Fruit fly (Drosophila melanogaster): Measurements from ENCODE around the gene CG14770.

CG14770 gene

DNA sequence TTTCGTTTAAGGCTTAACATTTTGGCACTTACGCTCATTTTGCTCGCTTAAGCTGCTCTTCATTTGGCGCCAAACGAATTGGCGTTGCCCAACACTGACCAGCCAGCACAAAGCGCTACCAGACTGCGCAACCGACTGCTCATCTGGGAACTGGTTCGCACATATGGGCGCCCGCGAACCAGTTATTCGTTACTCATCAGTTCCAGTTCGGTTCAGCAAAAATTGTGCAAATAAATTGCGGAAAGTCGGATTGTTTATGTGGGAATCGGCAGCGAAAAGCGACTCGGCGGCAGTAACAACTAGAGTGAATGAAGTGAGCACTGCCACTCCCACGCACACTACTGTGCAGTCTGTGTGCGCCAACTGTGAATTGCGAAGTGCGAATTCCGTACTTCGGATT lies 23.8 kb downstream of the CG14770 start, which contains the start of gene Rilpl (continued):
- TF ChIP-seq Rfx (GFP tag; IDR thresholded peaks at IDR 0.05): peak; percentile 62
- peak; percentile 51 for TF ChIP-seq twi (tag; optimal IDR thresholded peaks at IDR 0.05)
- no peak for TF ChIP-seq esg (GFP tag; conservative IDR thresholded peaks at IDR 0.05)
- no peak for TF ChIP-seq CkIIα-i1 (GFP tag; IDR thresholded peaks at IDR 0.05)
- no peak for TF ChIP-seq oc (tag; optimal IDR thresholded peaks at IDR 0.05)
- TF ChIP-seq CG7987 (GFP tag; optimal IDR thresholded peaks at IDR 0.05): peak; percentile 29
- no peak for TF ChIP-seq HLH54F (GFP tag; optimal IDR thresholded peaks at IDR 0.05)
- TF ChIP-seq CG34422 (GFP tag; IDR thresholded peaks at IDR 0.05): peak; percentile 7; the same call in 1 of the 3 replicates
- no peak for TF ChIP-seq CG7839 (tag; optimal IDR thresholded peaks at IDR 0.05)
- peak; percentile 93 for TF ChIP-seq Dp (GFP tag; optimal IDR thresholded peaks at IDR 0.05)
- TF ChIP-seq Rx (GFP tag; IDR thresholded peaks at IDR 0.05): peak; percentile 26; the same call in 1 of the 2 replicates
- no peak for TF ChIP-seq Doc3 (GFP tag; IDR thresholded peaks at IDR 0.05; ENCODE audit: partially characterized antibody)
- 0 out of 3 replicates have a peak, but pooled peaks have one; percentile 24 for TF ChIP-seq ken (GFP tag; IDR thresholded peaks at IDR 0.05)
- no peak for TF ChIP-seq CG10147 (GFP tag; optimal IDR thresholded peaks at IDR 0.05)
- no peak for TF ChIP-seq slp2 (GFP tag; optimal IDR thresholded peaks at IDR 0.05)
- no peak for TF ChIP-seq psq (GFP tag; optimal IDR thresholded peaks at IDR 0.05)
- TF ChIP-seq pnt (GFP tag; optimal IDR thresholded peaks at IDR 0.05): no peak
- TF ChIP-seq Neu2 (GFP tag; optimal IDR thresholded peaks at IDR 0.05; ENCODE audit: borderline replicate concordance): no peak
- TF ChIP-seq gfzf (GFP tag; optimal IDR thresholded peaks at IDR 0.05): peak; percentile 26
- peak; percentile 64 for TF ChIP-seq sens (GFP tag)
- no peak for TF ChIP-seq ato (GFP tag; IDR thresholded peaks at IDR 0.05; ENCODE audit: partially characterized antibody)
- peak; percentile 41 for TF ChIP-seq CHES-1-like (GFP tag; optimal IDR thresholded peaks at IDR 0.05)
- TF ChIP-seq CG12391 (tag; optimal IDR thresholded peaks at IDR 0.05): peak; percentile 3
- no peak for TF ChIP-seq otp (GFP tag; IDR thresholded peaks at IDR 0.05)
- TF ChIP-seq CG7556 (GFP tag; optimal IDR thresholded peaks at IDR 0.05): no peak
- TF ChIP-seq CG12769 (tag; optimal IDR thresholded peaks at IDR 0.05): peak; percentile 55
- peak in 1 of 2 experiments; percentile 62 for TF ChIP-seq Pdp1 (GFP tag; optimal IDR thresholded peaks at IDR 0.05)
- peak; percentile 37 for TF ChIP-seq Hsf (GFP tag; optimal IDR thresholded peaks at IDR 0.05)
- TF ChIP-seq CG3838 (GFP tag; optimal IDR thresholded peaks at IDR 0.05): no peak
- no peak for TF ChIP-seq prd (optimal IDR thresholded peaks at IDR 0.05)
- TF ChIP-seq prd (GFP tag; IDR thresholded peaks at IDR 0.05): 0 out of 3 replicates have a peak, but pooled peaks have one; percentile 21
- no peak for TF ChIP-seq CG5953 (GFP tag; IDR thresholded peaks at IDR 0.05)
- TF ChIP-seq CG8944 (GFP tag; optimal IDR thresholded peaks at IDR 0.05): no peak
- no peak for TF ChIP-seq CG12104 (GFP tag; optimal IDR thresholded peaks at IDR 0.05)
- peak; percentile 67 for TF ChIP-seq Myb (GFP tag; optimal IDR thresholded peaks at IDR 0.05)
- TF ChIP-seq ham (GFP tag; IDR thresholded peaks at IDR 0.05): no peak
- TF ChIP-seq CG8478 (optimal IDR thresholded peaks at IDR 0.05): no peak
- TF ChIP-seq bbx (GFP tag; IDR thresholded peaks at IDR 0.05; ENCODE audit: partially characterized antibody): peak; percentile 51; the same call in 1 of the 2 replicates
- no peak for TF ChIP-seq CG8089 (GFP tag; optimal IDR thresholded peaks at IDR 0.05)
- TF ChIP-seq slbo (GFP tag; IDR thresholded peaks at IDR 0.05): peak; percentile 32; the same call in 1 of the 2 replicates
- TF ChIP-seq ssp (GFP tag; IDR thresholded peaks at IDR 0.05): no peak
- peak; percentile 25 for TF ChIP-seq Bteb2 (GFP tag; optimal IDR thresholded peaks at IDR 0.05)
- no peak for TF ChIP-seq pan (optimal IDR thresholded peaks at IDR 0.05)
- TF ChIP-seq pan (GFP tag; optimal IDR thresholded peaks at IDR 0.05 in 1 of 2, IDR thresholded peaks at IDR 0.05 in 1 of 2): peak in 1 of 2 experiments; percentile 34
- TF ChIP-seq Max (GFP tag; optimal IDR thresholded peaks at IDR 0.05): peak; percentile 22
- TF ChIP-seq HmgD (GFP tag; optimal IDR thresholded peaks at IDR 0.05): peak; percentile 64
- peak; percentile 53 for TF ChIP-seq chm (GFP tag; IDR thresholded peaks at IDR 0.05)
- TF ChIP-seq nau (GFP tag; optimal IDR thresholded peaks at IDR 0.05): no peak
- no peak for TF ChIP-seq gcm (GFP tag; optimal IDR thresholded peaks at IDR 0.05)
- no peak for TF ChIP-seq dimm (GFP tag; IDR thresholded peaks at IDR 0.05)
- TF ChIP-seq Dip3 (GFP tag; optimal IDR thresholded peaks at IDR 0.05): no peak
- TF ChIP-seq CG13894 (tag; optimal IDR thresholded peaks at IDR 0.05): peak; percentile 27
